Worm (Caenorhabditis elegans): Measurements from ENCODE around the gene hmt-1.

- TF ChIP-seq grh-1 (GFP tag; IDR thresholded peaks at IDR 0.05) (no peak), nhr-11 (tag; optimal IDR thresholded peaks at IDR 0.05) (no peak), unc-98 (GFP tag; IDR thresholded peaks at IDR 0.05) (no peak), lin-39 (tag; optimal IDR thresholded peaks at IDR 0.05) (no peak), zag-1 (tag; optimal IDR thresholded peaks at IDR 0.05) (no peak), ces-1 (GFP tag; optimal IDR thresholded peaks at IDR 0.05) (no peak), aha-1 (tag; optimal IDR thresholded peaks at IDR 0.05) (no peak)
Observed at ce11 chrIII:11138922-11139321, 39.2 kb upstream of the hmt-1 start, which contains the start of gene fbxa-128.

Measured in whole organism, L1 larva.